Worm (Caenorhabditis elegans) whole organism, L1 larva: Measurements from ENCODE around the gene B0035.15.

ENCODE experiments used
- ama-1 ChIP-seq: fragments of 150-350 bp; optimal IDR thresholded peaks from 2 replicates; lab custom pipeline; 2014
- ceh-82 ChIP-seq, 3 experiments: fragments of 150-350 bp in 1 of 3; sonication (generic microtip) in 2 of 3; optimal IDR thresholded peaks; 2 replicates each; lab custom pipeline; 2014 to 2017; ENCODE audit warnings: missing biosample characterization in 3 of 3, missing genetic modification characterization in 3 of 3
- ces-1 ChIP-seq: fragments of 150-350 bp; optimal IDR thresholded peaks from 2 replicates; lab custom pipeline; 2014; ENCODE audit warnings: missing biosample characterization, missing genetic modification reagents, missing genetic modification characterization
- jun-1 ChIP-seq: fragments of 150-350 bp; optimal IDR thresholded peaks from 2 replicates; lab custom pipeline; 2014; ENCODE audit warnings: missing biosample characterization, missing genetic modification reagents, missing genetic modification characterization
- nhr-12 ChIP-seq: sonication (generic microtip); optimal IDR thresholded peaks from 2 replicates; lab custom pipeline; 2017; ENCODE audit warnings: missing biosample characterization, missing genetic modification characterization
- nhr-237 ChIP-seq: fragments of 150-350 bp; optimal IDR thresholded peaks from 2 replicates; lab custom pipeline; 2014; ENCODE audit warnings: missing biosample characterization, missing genetic modification characterization
- nhr-28 ChIP-seq: fragments of 150-350 bp; optimal IDR thresholded peaks from 2 replicates; lab custom pipeline; 2014; ENCODE audit warnings: missing biosample characterization, missing genetic modification characterization
- nhr-90 ChIP-seq: sonication (generic microtip); optimal IDR thresholded peaks from 2 replicates; lab custom pipeline; 2016; ENCODE audit warnings: mild to moderate bottlenecking, missing genetic modification characterization, missing compliant biosample characterization; ENCODE audit not compliant: poor library complexity
- pax-3 ChIP-seq: fragments of 200-800 bp; sonication (Bioruptor generic); optimal IDR thresholded peaks from 2 replicates; lab custom pipeline; 2018; ENCODE audit warnings: mild to moderate bottlenecking, missing genetic modification characterization, moderate library complexity, missing compliant biosample characterization
- unc-62 ChIP-seq: fragments of 150-350 bp; optimal IDR thresholded peaks from 2 replicates; lab custom pipeline; 2014; ENCODE audit warnings: missing biosample characterization, missing genetic modification reagents, missing genetic modification characterization
- unc-86 ChIP-seq: sonication (generic microtip); optimal IDR thresholded peaks from 2 replicates; lab custom pipeline; 2016; ENCODE audit warnings: missing genetic modification characterization, missing compliant biosample characterization
- ztf-11 ChIP-seq, 2 experiments: sonication (generic microtip); optimal IDR thresholded peaks; 2 replicates each; lab custom pipeline; 2016 to 2017; ENCODE audit warnings: missing genetic modification characterization in 2 of 2, missing biosample characterization in 1 of 2, missing compliant biosample characterization in 1 of 2

- TF ChIP-seq nhr-12 (tag; lab: Kevin White, UChicago) (no peak), nhr-90 (tag; lab: Kevin White, UChicago) (no peak), ztf-11 (tag; optimal IDR thresholded peaks at IDR 0.05; lab: Kevin White, UChicago) (no peak), pax-3 (tag; lab: Kevin White, UChicago) (no peak), ama-1 (lab: Kevin White, UChicago) (no peak), ceh-82 (tag; optimal IDR thresholded peaks at IDR 0.05; lab: Kevin White, UChicago) (no peak), nhr-28 (no peak), nhr-237 (no peak), unc-86 (tag; lab: Kevin White, UChicago) (no peak), ces-1 (GFP tag; lab: Kevin White, UChicago) (no peak), unc-62 (GFP tag; lab: Kevin White, UChicago) (no peak), jun-1 (tag; lab: Kevin White, UChicago) (no peak)
Measured at ce11 chrIV:11332751-11333150, 34.7 kb upstream of the B0035.15 start, which contains the start of gene sart-3.
